Fruit fly (Drosophila melanogaster) whole organism, embryonic: Measurements from ENCODE around the gene CG6959.

Source experiments
- Awh ChIP-seq: fragments of 200-800 bp; sonication (Bioruptor generic); IDR thresholded peaks from 2 replicates; pipeline ENCODE4, ENCODE4 v1.3.6; 2022; ENCODE audit warnings: missing biosample characterization, missing genetic modification characterization
- BEAF-32 ChIP-seq: fragments of 200-800 bp; sonication (Bioruptor generic); optimal IDR thresholded peaks from 3 replicates; lab custom pipeline; 2017; ENCODE audit warnings: missing biosample characterization, missing genetic modification characterization, mild to moderate bottlenecking, moderate library complexity, missing genetic modification reagents
- BtbVII ChIP-seq: fragments of 200-800 bp; sonication (Bioruptor generic); optimal IDR thresholded peaks from 3 replicates; lab custom pipeline; 2017; ENCODE audit warnings: missing biosample characterization, mild to moderate bottlenecking, missing genetic modification characterization
- CG10147 ChIP-seq: fragments of 200-800 bp; sonication (Bioruptor generic); optimal IDR thresholded peaks from 2 replicates; lab custom pipeline; 2019; ENCODE audit warnings: missing biosample characterization, mild to moderate bottlenecking, missing genetic modification characterization, moderate library complexity
- CG12744 ChIP-seq: fragments of 200-800 bp; sonication (Bioruptor generic); optimal IDR thresholded peaks from 2 replicates; lab custom pipeline; 2016; ENCODE audit warnings: missing biosample characterization, missing genetic modification characterization
- CG1529 ChIP-seq: fragments of 200-800 bp; sonication (Bioruptor generic); optimal IDR thresholded peaks from 3 replicates; lab custom pipeline; 2018; ENCODE audit warnings: missing biosample characterization, missing genetic modification characterization
- CG17186 ChIP-seq: fragments of 200-800 bp; sonication (Bioruptor generic); optimal IDR thresholded peaks from 3 replicates; lab custom pipeline; 2017; ENCODE audit warnings: missing biosample characterization, missing genetic modification reagents, missing genetic modification characterization
- CG2199 ChIP-seq: fragments of 200-800 bp; sonication (Bioruptor generic); IDR thresholded peaks from 3 replicates; pipeline ENCODE4 v1.3.6; 2022; ENCODE audit warnings: missing biosample characterization, missing genetic modification characterization
- CG31388 ChIP-seq: fragments of 200-800 bp; sonication (Bioruptor generic); optimal IDR thresholded peaks from 2 replicates; lab custom pipeline; 2016; ENCODE audit warnings: missing biosample characterization, missing genetic modification characterization
- CG32772 ChIP-seq: fragments of 200-800 bp; sonication (Bioruptor generic); IDR thresholded peaks from 2 replicates; pipeline ENCODE4 v1.3.6; 2022; ENCODE audit warnings: missing biosample characterization, missing genetic modification characterization
- CG33213 ChIP-seq: fragments of 200-800 bp; sonication (Bioruptor generic); optimal IDR thresholded peaks from 3 replicates; lab custom pipeline; 2016; ENCODE audit warnings: missing biosample characterization, missing genetic modification characterization
- CG34422 ChIP-seq: fragments of 200-800 bp; sonication (Bioruptor generic); IDR thresholded peaks from 3 replicates; pipeline ENCODE4 v1.3.6; 2022; ENCODE audit warnings: missing biosample characterization, missing genetic modification characterization
- CG4617 ChIP-seq: fragments of 200-800 bp; sonication (Bioruptor generic); optimal IDR thresholded peaks from 3 replicates; lab custom pipeline; 2016; ENCODE audit warnings: missing biosample characterization, missing genetic modification characterization, borderline replicate concordance
- CG5180 ChIP-seq: fragments of 200-800 bp; sonication (Bioruptor generic); optimal IDR thresholded peaks from 3 replicates; lab custom pipeline; 2017; ENCODE audit warnings: missing biosample characterization, missing genetic modification characterization, mild to moderate bottlenecking, moderate library complexity, missing genetic modification reagents
- CG7928 ChIP-seq: fragments of 200-800 bp; sonication (Bioruptor generic); optimal IDR thresholded peaks from 2 replicates; lab custom pipeline; 2017; ENCODE audit warnings: missing biosample characterization, mild to moderate bottlenecking, missing genetic modification characterization
- CG7987 ChIP-seq: fragments of 200-800 bp; sonication (Bioruptor generic); optimal IDR thresholded peaks from 2 replicates; lab custom pipeline; 2018; ENCODE audit warnings: missing biosample characterization, mild to moderate bottlenecking, missing genetic modification characterization, moderate library complexity
- CG9727 ChIP-seq: fragments of 200-800 bp; sonication (Bioruptor generic); optimal IDR thresholded peaks from 3 replicates; lab custom pipeline; 2017; ENCODE audit warnings: missing biosample characterization, mild to moderate bottlenecking, missing genetic modification characterization
- D ChIP-seq, 2 experiments: fragments of 200-800 bp in 1 of 2; fragments of >200 bp in 1 of 2; sonication (Bioruptor generic) in 1 of 2; optimal IDR thresholded peaks; 2 replicates in 1 of 2; 3 replicates in 1 of 2; lab custom pipeline; 2017; ENCODE audit warnings: mild to moderate bottlenecking in 1 of 2, missing biosample characterization in 1 of 2, missing genetic modification characterization in 1 of 2, missing genetic modification reagents in 1 of 2
- D19A ChIP-seq: fragments of 200-800 bp; optimal IDR thresholded peaks from 3 replicates; lab custom pipeline; 2019; ENCODE audit warnings: missing biosample characterization, mild to moderate bottlenecking, missing genetic modification characterization, moderate library complexity
- Dip2 ChIP-seq: fragments of 200-800 bp; sonication (Bioruptor generic); IDR thresholded peaks from 2 replicates; pipeline ENCODE4 v1.3.6; 2022; ENCODE audit warnings: missing biosample characterization, missing genetic modification characterization
- Drgx ChIP-seq: fragments of 200-800 bp; sonication (Bioruptor generic); IDR thresholded peaks from 2 replicates; pipeline ENCODE4 v1.3.6; 2022; ENCODE audit warnings: missing biosample characterization, missing genetic modification characterization
- Fer1 ChIP-seq: fragments of 200-800 bp; sonication (Bioruptor generic); optimal IDR thresholded peaks from 2 replicates; lab custom pipeline; 2017; ENCODE audit warnings: missing biosample characterization, mild to moderate bottlenecking, missing genetic modification characterization
- Gug ChIP-seq: fragments of 200-800 bp; sonication (Bioruptor generic); IDR thresholded peaks from 4 replicates; pipeline ENCODE4 v1.3.6; 2022; ENCODE audit warnings: missing biosample characterization, missing genetic modification characterization
- HLHmδ ChIP-seq: fragments of 200-800 bp; sonication (Bioruptor generic); optimal IDR thresholded peaks from 2 replicates; lab custom pipeline; 2018; ENCODE audit warnings: missing biosample characterization, mild to moderate bottlenecking, missing genetic modification characterization, moderate library complexity
- Hmr ChIP-seq: fragments of 200-800 bp; sonication (Bioruptor generic); optimal IDR thresholded peaks from 3 replicates; lab custom pipeline; 2017; ENCODE audit warnings: mild to moderate bottlenecking, missing biosample characterization, missing genetic modification reagents, missing genetic modification characterization
- Hr51 ChIP-seq, 2 experiments: fragments of 200-800 bp; sonication (Bioruptor generic); optimal IDR thresholded peaks; 2 replicates in 1 of 2; 3 replicates in 1 of 2; lab custom pipeline; 2016 to 2018; ENCODE audit warnings: missing biosample characterization in 2 of 2, missing genetic modification characterization in 2 of 2, mild to moderate bottlenecking in 1 of 2, moderate library complexity in 1 of 2
- Neu2 ChIP-seq: fragments of 200-800 bp; sonication (Bioruptor generic); optimal IDR thresholded peaks from 3 replicates; lab custom pipeline; 2016; ENCODE audit warnings: missing biosample characterization, missing genetic modification characterization, borderline replicate concordance
- Oli ChIP-seq: fragments of 200-800 bp; sonication (Bioruptor generic); optimal IDR thresholded peaks from 2 replicates; lab custom pipeline; 2018; ENCODE audit warnings: missing biosample characterization, mild to moderate bottlenecking, missing genetic modification characterization, moderate library complexity
- Opbp ChIP-seq: fragments of 200-800 bp; sonication (Bioruptor generic); IDR thresholded peaks from 3 replicates; pipeline ENCODE4 v1.3.6; 2022; ENCODE audit warnings: missing biosample characterization, missing genetic modification characterization; ENCODE audit not compliant: partially characterized antibody
- Trl ChIP-seq, 3 experiments: fragments of >200 bp in 2 of 3; fragments of 200-800 bp in 1 of 3; sonication (Bioruptor generic) in 1 of 3; optimal IDR thresholded peaks; 2 replicates in 1 of 3; 3 replicates in 2 of 3; lab custom pipeline; 2016 to 2017; ENCODE audit warnings: missing biosample characterization in 1 of 3, missing genetic modification characterization in 1 of 3
- aop ChIP-seq: fragments of 200-800 bp; sonication (Bioruptor generic); IDR thresholded peaks from 2 replicates; pipeline ENCODE4 v1.3.6; 2022; ENCODE audit warnings: missing biosample characterization, missing genetic modification characterization
- ato ChIP-seq: fragments of 200-800 bp; sonication (Bioruptor generic); IDR thresholded peaks from 2 replicates; pipeline ENCODE4 v1.3.6; 2022; ENCODE audit warnings: missing biosample characterization, missing genetic modification characterization; ENCODE audit not compliant: partially characterized antibody
- dati ChIP-seq: fragments of 200-800 bp; sonication (Bioruptor generic); IDR thresholded peaks from 2 replicates; pipeline ENCODE4 v1.3.6; 2022; ENCODE audit warnings: missing biosample characterization, missing genetic modification characterization
- dmrt11E ChIP-seq: fragments of 200-800 bp; sonication (Bioruptor generic); optimal IDR thresholded peaks from 3 replicates; lab custom pipeline; 2018; ENCODE audit warnings: missing biosample characterization, mild to moderate bottlenecking, missing genetic modification characterization, moderate library complexity
- ewg ChIP-seq: fragments of 200-800 bp; sonication (Bioruptor generic); optimal IDR thresholded peaks from 3 replicates; lab custom pipeline; 2017; ENCODE audit warnings: mild to moderate bottlenecking, missing biosample characterization, missing genetic modification reagents, missing genetic modification characterization
- fd3F ChIP-seq: fragments of 200-800 bp; sonication (Bioruptor generic); optimal IDR thresholded peaks from 2 replicates; lab custom pipeline; 2018; ENCODE audit warnings: missing biosample characterization, mild to moderate bottlenecking, missing genetic modification characterization, moderate library complexity
- h ChIP-seq: fragments of >200 bp; optimal IDR thresholded peaks from 2 replicates; lab custom pipeline; 2017
- mam ChIP-seq: fragments of 200-800 bp; sonication (Bioruptor generic); optimal IDR thresholded peaks from 3 replicates; lab custom pipeline; 2016; ENCODE audit warnings: missing biosample characterization, missing genetic modification characterization
- otp ChIP-seq: fragments of 200-800 bp; sonication (Bioruptor generic); IDR thresholded peaks from 3 replicates; pipeline ENCODE4, ENCODE4 v1.3.6; 2022; ENCODE audit warnings: missing biosample characterization, missing genetic modification characterization
- phol ChIP-seq: fragments of 200-800 bp; sonication (Bioruptor generic); optimal IDR thresholded peaks from 3 replicates; lab custom pipeline; 2018; ENCODE audit warnings: missing biosample characterization, mild to moderate bottlenecking, missing genetic modification characterization, moderate library complexity
- psq ChIP-seq: fragments of 200-800 bp; sonication (Bioruptor generic); optimal IDR thresholded peaks from 2 replicates; lab custom pipeline; 2017; ENCODE audit warnings: missing biosample characterization, missing genetic modification characterization
- ranshi ChIP-seq: fragments of 200-800 bp; sonication (Bioruptor generic); IDR thresholded peaks from 2 replicates; pipeline ENCODE4 v1.3.6; 2022; ENCODE audit warnings: missing biosample characterization, missing genetic modification characterization
- row ChIP-seq: fragments of 200-800 bp; sonication (Bioruptor generic); IDR thresholded peaks from 3 replicates; pipeline ENCODE4 v1.3.6; 2022; ENCODE audit warnings: missing biosample characterization, missing genetic modification characterization
- sisA ChIP-seq: fragments of 200-800 bp; sonication (Bioruptor generic); IDR thresholded peaks from 2 replicates; pipeline ENCODE4 v1.3.6; 2022; ENCODE audit warnings: missing biosample characterization, missing genetic modification characterization
- slbo ChIP-seq: fragments of 200-800 bp; sonication (Bioruptor generic); IDR thresholded peaks from 2 replicates; pipeline ENCODE4 v1.3.6; 2022; ENCODE audit warnings: missing biosample characterization, missing genetic modification characterization
- slp2 ChIP-seq: fragments of 200-800 bp; sonication (Bioruptor generic); optimal IDR thresholded peaks from 2 replicates; lab custom pipeline; 2016; ENCODE audit warnings: missing biosample characterization, missing genetic modification characterization
- so ChIP-seq: fragments of 200-800 bp; sonication (Bioruptor generic); IDR thresholded peaks from 3 replicates; pipeline ENCODE4 v1.3.6; 2022; ENCODE audit warnings: missing biosample characterization, missing genetic modification characterization
- unc-4 ChIP-seq: fragments of 200-800 bp; sonication (Bioruptor generic); IDR thresholded peaks from 2 replicates; pipeline ENCODE4 v1.3.6; 2022; ENCODE audit warnings: missing biosample characterization, missing genetic modification characterization; ENCODE audit not compliant: partially characterized antibody
- zen2 ChIP-seq: fragments of 200-800 bp; sonication (Bioruptor generic); IDR thresholded peaks from 3 replicates; pipeline ENCODE4 v1.3.6; 2022; ENCODE audit warnings: missing biosample characterization, missing genetic modification characterization; ENCODE audit not compliant: partially characterized antibody

CG6959 gene

dm6 chr3R:11872692-11873091, 3.4 kb upstream of the CG6959 start (continued):
- TF ChIP-seq CG17186 (GFP tag; lab: Kevin White, UChicago) = no peak
- TF ChIP-seq CG34422 = peak; percentile 48; the same call in 1 of the 3 replicates
- TF ChIP-seq dmrt11E (tag; lab: Kevin White, UChicago) = peak; percentile 29
- TF ChIP-seq Awh (GFP tag; lab: Robert Waterston, UW) = no peak
- TF ChIP-seq dati = no peak
- no peak for TF ChIP-seq CG4617
- no peak for TF ChIP-seq CG7987
- TF ChIP-seq Hr51 (GFP tag; optimal IDR thresholded peaks at IDR 0.05; lab: Kevin White, UChicago) = peak in 1 of 2 experiments; percentile 41
- no peak for TF ChIP-seq CG31388 (GFP tag; lab: Kevin White, UChicago)
- TF ChIP-seq Drgx (GFP tag; lab: Robert Waterston, UW) = peak; percentile 10; the same call in 1 of the 2 replicates
- no peak for TF ChIP-seq D (optimal IDR thresholded peaks at IDR 0.05; lab: Kevin White, UChicago)
- TF ChIP-seq D (GFP tag; optimal IDR thresholded peaks at IDR 0.05; lab: Kevin White, UChicago) = peak; percentile 15
- TF ChIP-seq Fer1 (GFP tag; lab: Kevin White, UChicago) = peak; percentile 49
- no peak for TF ChIP-seq CG1529 (GFP tag; lab: Kevin White, UChicago)
- no peak for TF ChIP-seq CG7928 (GFP tag; lab: Kevin White, UChicago)
- TF ChIP-seq unc-4 (GFP tag; lab: Robert Waterston, UW) = no peak
- TF ChIP-seq CG10147 (GFP tag; lab: Kevin White, UChicago) = peak; percentile 25
- TF ChIP-seq aop (GFP tag; lab: Robert Waterston, UW) = 0 out of 2 replicates have a peak, but pooled peaks have one; percentile 4
- no peak for TF ChIP-seq psq (GFP tag; lab: Kevin White, UChicago)
- TF ChIP-seq Hmr = peak; percentile 62
- TF ChIP-seq BEAF-32 = no peak
- TF ChIP-seq ato (GFP tag; lab: Robert Waterston, UW) = no peak
- peak; percentile 32; the same call in 1 of the 3 replicates for TF ChIP-seq otp
- TF ChIP-seq slbo (GFP tag; lab: Robert Waterston, UW) = peak; percentile 66
- no peak for TF ChIP-seq Dip2 (GFP tag; lab: Robert Waterston, UW)
- TF ChIP-seq CG32772 (GFP tag; lab: Robert Waterston, UW) = peak; percentile 24; the same call in 1 of the 2 replicates
- TF ChIP-seq h (lab: Kevin White, UChicago) = no peak
- TF ChIP-seq Gug (GFP tag; lab: Robert Waterston, UW) = 0 out of 4 replicates have a peak, but pooled peaks have one; percentile 25
- peak; percentile 23 for TF ChIP-seq BtbVII (GFP tag; lab: Kevin White, UChicago)
- peak; percentile 56 for TF ChIP-seq D19A (tag; lab: Kevin White, UChicago)
- TF ChIP-seq Opbp (GFP tag; lab: Robert Waterston, UW) = no peak
- no peak for TF ChIP-seq CG33213 (GFP tag; lab: Kevin White, UChicago)
- no peak for TF ChIP-seq mam
- TF ChIP-seq Trl (optimal IDR thresholded peaks at IDR 0.05; lab: Kevin White, UChicago) = no peak
- TF ChIP-seq Trl (GFP tag; optimal IDR thresholded peaks at IDR 0.05; lab: Kevin White, UChicago) = no peak
- no peak for TF ChIP-seq so (GFP tag; lab: Robert Waterston, UW)
- TF ChIP-seq slp2 (GFP tag; lab: Kevin White, UChicago) = no peak
- peak; percentile 74 for TF ChIP-seq row (GFP tag; lab: Robert Waterston, UW)
- TF ChIP-seq Oli (tag; lab: Kevin White, UChicago) = peak; percentile 30
- TF ChIP-seq sisA (GFP tag; lab: Robert Waterston, UW) = peak; percentile 53
- TF ChIP-seq zen2 (GFP tag; lab: Robert Waterston, UW) = no peak
- TF ChIP-seq CG5180 (GFP tag; lab: Kevin White, UChicago) = peak; percentile 20
- no peak for TF ChIP-seq HLHmδ (GFP tag; lab: Kevin White, UChicago)
- TF ChIP-seq CG12744 (GFP tag; lab: Kevin White, UChicago) = no peak
- no peak for TF ChIP-seq fd3F (GFP tag; lab: Kevin White, UChicago)
- no peak for TF ChIP-seq Neu2
- TF ChIP-seq ranshi (GFP tag; lab: Robert Waterston, UW) = peak; percentile 53; the same call in 1 of the 2 replicates
- TF ChIP-seq CG2199 (GFP tag; lab: Robert Waterston, UW) = no peak
- peak; percentile 54 for TF ChIP-seq CG9727 (GFP tag; lab: Kevin White, UChicago)
- TF ChIP-seq ewg = no peak
- peak; percentile 66 for TF ChIP-seq phol (tag; lab: Kevin White, UChicago)
